Worm (Caenorhabditis elegans) whole organism, late embryonic: ENCODE results near the gene lgc-41.

ENCODE experiments used
- C08G9.2 ChIP-seq: sonication (generic microtip); optimal IDR thresholded peaks from 2 replicates; lab custom pipeline; 2016; ENCODE audit warnings: mild to moderate bottlenecking, missing genetic modification characterization, moderate library complexity, missing compliant biosample characterization
- C38D4.7 ChIP-seq: fragments of 200-800 bp; sonication (Bioruptor generic); optimal IDR thresholded peaks from 2 replicates; lab custom pipeline; 2018; ENCODE audit warnings: mild to moderate bottlenecking, missing genetic modification characterization, moderate library complexity, missing compliant biosample characterization
- K02D7.2 ChIP-seq: sonication (generic microtip); optimal IDR thresholded peaks from 2 replicates; lab custom pipeline; 2017; ENCODE audit warnings: mild to moderate bottlenecking, missing genetic modification characterization, missing compliant biosample characterization
- K09A11.1 ChIP-seq: sonication (generic microtip); optimal IDR thresholded peaks from 2 replicates; lab custom pipeline; 2017; ENCODE audit warnings: antibody characterized with exemption, mild to moderate bottlenecking, missing genetic modification characterization, missing compliant biosample characterization; ENCODE audit not compliant: insufficient read depth
- ahr-1 ChIP-seq: sonication (generic microtip); optimal IDR thresholded peaks from 2 replicates; lab custom pipeline; 2016; ENCODE audit warnings: missing genetic modification characterization, missing compliant biosample characterization
- ceh-14 ChIP-seq: sonication (generic microtip); optimal IDR thresholded peaks from 2 replicates; lab custom pipeline; 2016; ENCODE audit warnings: missing genotype, missing genetic modification characterization, missing compliant biosample characterization
- ceh-19 ChIP-seq: fragments of 200-800 bp; sonication (Bioruptor generic); optimal IDR thresholded peaks from 2 replicates; lab custom pipeline; 2018; ENCODE audit warnings: mild to moderate bottlenecking, missing genetic modification characterization, missing compliant biosample characterization
- ceh-24 ChIP-seq: sonication (generic microtip); optimal IDR thresholded peaks from 2 replicates; lab custom pipeline; 2016; ENCODE audit warnings: mild to moderate bottlenecking, missing genetic modification characterization, missing compliant biosample characterization
- ceh-48 ChIP-seq: sonication (generic microtip); optimal IDR thresholded peaks from 2 replicates; lab custom pipeline; 2016; ENCODE audit warnings: missing genetic modification characterization, inconsistent platforms, missing compliant biosample characterization
- ceh-6 ChIP-seq: fragments of 200-800 bp; sonication (Bioruptor generic); optimal IDR thresholded peaks from 2 replicates; lab custom pipeline; 2018; ENCODE audit warnings: mild to moderate bottlenecking, missing genetic modification characterization, missing compliant biosample characterization
- ceh-9 ChIP-seq: sonication (generic microtip); optimal IDR thresholded peaks from 2 replicates; lab custom pipeline; 2016; ENCODE audit warnings: mild to moderate bottlenecking, missing genetic modification characterization, inconsistent platforms, missing compliant biosample characterization
- che-1 ChIP-seq: sonication (generic microtip); optimal IDR thresholded peaks from 2 replicates; lab custom pipeline; 2016; ENCODE audit warnings: mild to moderate bottlenecking, missing genetic modification characterization, missing compliant biosample characterization
- dmd-4 ChIP-seq: sonication (generic microtip); optimal IDR thresholded peaks from 2 replicates; lab custom pipeline; 2016; ENCODE audit warnings: borderline replicate concordance, missing genetic modification characterization, missing compliant biosample characterization
- elt-2 ChIP-seq: sonication (generic microtip); optimal IDR thresholded peaks from 2 replicates; lab custom pipeline; 2016; ENCODE audit warnings: missing genetic modification reagents, missing genetic modification characterization, missing compliant biosample characterization
- ets-4 ChIP-seq: sonication (generic microtip); optimal IDR thresholded peaks from 2 replicates; lab custom pipeline; 2016; ENCODE audit warnings: missing genetic modification characterization, missing compliant biosample characterization
- eyg-1 ChIP-seq: sonication (generic microtip); optimal IDR thresholded peaks from 2 replicates; lab custom pipeline; 2016; ENCODE audit warnings: missing genotype, missing genetic modification characterization, missing compliant biosample characterization
- fax-1 ChIP-seq: sonication (generic microtip); optimal IDR thresholded peaks from 2 replicates; lab custom pipeline; 2016; ENCODE audit warnings: missing genotype, missing genetic modification characterization, missing compliant biosample characterization
- fkh-6 ChIP-seq: sonication (generic microtip); optimal IDR thresholded peaks from 2 replicates; lab custom pipeline; 2016; ENCODE audit warnings: missing genetic modification characterization, missing compliant biosample characterization
- gmeb-2 ChIP-seq: sonication (generic microtip); optimal IDR thresholded peaks from 2 replicates; lab custom pipeline; 2016; ENCODE audit warnings: missing genetic modification characterization, inconsistent platforms, missing compliant biosample characterization
- hlh-13 ChIP-seq: fragments of 200-800 bp; sonication (Bioruptor generic); optimal IDR thresholded peaks from 2 replicates; lab custom pipeline; 2018; ENCODE audit warnings: mild to moderate bottlenecking, missing genetic modification characterization, missing compliant biosample characterization
- hlh-6 ChIP-seq: sonication (generic microtip); optimal IDR thresholded peaks from 2 replicates; lab custom pipeline; 2016; ENCODE audit warnings: missing genotype, missing genetic modification characterization, missing compliant biosample characterization
- hlh-8 ChIP-seq: sonication (generic microtip); optimal IDR thresholded peaks from 2 replicates; lab custom pipeline; 2016; ENCODE audit warnings: missing genotype, missing genetic modification characterization, missing compliant biosample characterization
- lim-6 ChIP-seq: sonication (generic microtip); optimal IDR thresholded peaks from 2 replicates; lab custom pipeline; 2016; ENCODE audit warnings: missing genetic modification characterization, missing compliant biosample characterization
- lin-11 ChIP-seq: fragments of 200-800 bp; sonication (Bioruptor generic); optimal IDR thresholded peaks from 2 replicates; lab custom pipeline; 2018; ENCODE audit warnings: mild to moderate bottlenecking, missing genetic modification characterization, missing compliant biosample characterization
- nfya-1 ChIP-seq: sonication (generic microtip); optimal IDR thresholded peaks from 2 replicates; lab custom pipeline; 2017; ENCODE audit warnings: missing genetic modification characterization, mild to moderate bottlenecking, missing compliant biosample characterization, antibody characterized with exemption, moderate library complexity
- nhr-11 ChIP-seq: fragments of 150-350 bp; optimal IDR thresholded peaks from 2 replicates; lab custom pipeline; 2014; ENCODE audit warnings: missing biosample characterization, missing genetic modification characterization
- nhr-232 ChIP-seq: sonication (generic microtip); optimal IDR thresholded peaks from 2 replicates; lab custom pipeline; 2016; ENCODE audit warnings: missing genetic modification characterization, missing compliant biosample characterization
- pat-9 ChIP-seq: fragments of 200-800 bp; sonication (Bioruptor generic); optimal IDR thresholded peaks from 2 replicates; lab custom pipeline; 2018; ENCODE audit warnings: mild to moderate bottlenecking, missing genetic modification characterization, moderate library complexity, missing compliant biosample characterization
- pha-4 ChIP-seq: fragments of 150-350 bp; optimal IDR thresholded peaks from 2 replicates; lab custom pipeline; 2018; ENCODE audit warnings: missing biosample characterization, missing genetic modification reagents, missing genetic modification characterization
- pqm-1 ChIP-seq: sonication (generic microtip); optimal IDR thresholded peaks from 2 replicates; lab custom pipeline; 2016; ENCODE audit warnings: missing genetic modification characterization, missing compliant biosample characterization
- ref-2 ChIP-seq: sonication (generic microtip); optimal IDR thresholded peaks from 2 replicates; lab custom pipeline; 2016; ENCODE audit warnings: missing genetic modification characterization, missing compliant biosample characterization
- rnt-1 ChIP-seq: sonication (generic microtip); optimal IDR thresholded peaks from 2 replicates; lab custom pipeline; 2016; ENCODE audit warnings: missing genetic modification characterization, missing compliant biosample characterization
- sdc-2 ChIP-seq: sonication (generic microtip); optimal IDR thresholded peaks from 2 replicates; lab custom pipeline; 2016; ENCODE audit warnings: missing genotype, missing genetic modification characterization, missing compliant biosample characterization
- tbx-2 ChIP-seq: sonication (generic microtip); optimal IDR thresholded peaks from 2 replicates; lab custom pipeline; 2016; ENCODE audit warnings: missing genetic modification characterization, missing compliant biosample characterization
- ttx-3 ChIP-seq: sonication (generic microtip); optimal IDR thresholded peaks from 2 replicates; lab custom pipeline; 2016; ENCODE audit warnings: missing genetic modification reagents, missing genetic modification characterization, missing compliant biosample characterization
- unc-3 ChIP-seq, 2 experiments: fragments of 200-800 bp in 1 of 2; sonication (Bioruptor generic) in 1 of 2; sonication (generic microtip) in 1 of 2; conservative IDR thresholded peaks in 1 of 2; optimal IDR thresholded peaks in 1 of 2; 2 replicates each; pipeline versions ENCODE4 v1.3.6 to Lab custom; 2016 to 2022; ENCODE audit warnings: missing compliant biosample characterization in 2 of 2, missing genetic modification characterization in 2 of 2, missing genetic modification reagents in 1 of 2
- unc-55 ChIP-seq: sonication (generic microtip); optimal IDR thresholded peaks from 2 replicates; lab custom pipeline; 2017; ENCODE audit warnings: missing biosample characterization, missing genetic modification reagents, missing genetic modification characterization

Gene lgc-41

ce11 chrX:10446982-10447381 is 7.1 kb upstream of the lgc-41 start, which contains the start of gene C39B10.5:
C39B10.5 (plus strand) TSS chrX:10447343.
- TF ChIP-seq nhr-232 (tag; lab: Kevin White, UChicago) (no peak), pha-4 (no peak), K09A11.1 (tag; lab: Kevin White, UChicago) (no peak)
- TF ChIP-seq, all 69 proteins: peak for 0

ce11 chrX:10462391-10462790 is 8.3 kb downstream of the lgc-41 start:
- TF ChIP-seq pat-9 (tag; lab: Kevin White, UChicago) (no peak), ceh-24 (no peak), pqm-1 (tag; lab: Kevin White, UChicago) (no peak), che-1 (tag; lab: Kevin White, UChicago) (no peak), lin-11 (tag; lab: Kevin White, UChicago) (no peak), ceh-14 (tag; lab: Kevin White, UChicago) (no peak), eyg-1 (no peak), rnt-1 (no peak), tbx-2 (tag; lab: Kevin White, UChicago) (no peak), unc-55 (GFP tag; lab: Kevin White, UChicago) (no peak), nhr-11 (tag; lab: Kevin White, UChicago) (no peak), C08G9.2 (no peak), elt-2 (tag; lab: Kevin White, UChicago) (no peak), pha-4 (no peak), dmd-4 (no peak), ceh-48 (no peak), nfya-1 (tag; lab: Kevin White, UChicago) (no peak)

ce11 chrX:10463542-10463941 is 9.5 kb downstream of the lgc-41 start, which contains the start of gene C39B10.1:
C39B10.1 (minus strand) TSS chrX:10463642.
- TF ChIP-seq ceh-19 (no peak), ets-4 (no peak), unc-3 (GFP tag; conservative IDR thresholded peaks at IDR 0.05; lab: Robert Waterston, UW) (no peak), unc-3 (tag; optimal IDR thresholded peaks at IDR 0.05; lab: Kevin White, UChicago) (no peak), fkh-6 (tag; lab: Kevin White, UChicago) (no peak), K09A11.1 (tag; lab: Kevin White, UChicago) (no peak), lim-6 (tag; lab: Kevin White, UChicago) (no peak), K02D7.2 (tag; lab: Kevin White, UChicago) (no peak)

- TF ChIP-seq hlh-8 (tag; lab: Kevin White, UChicago) = no peak
- TF ChIP-seq ets-4 = no peak
- TF ChIP-seq ttx-3 (tag; lab: Kevin White, UChicago) = no peak
- TF ChIP-seq sdc-2 (tag; lab: Kevin White, UChicago) = no peak
- TF ChIP-seq gmeb-2 (tag; lab: Kevin White, UChicago) = no peak
- no peak for TF ChIP-seq pha-4
- TF ChIP-seq ceh-14 (tag; lab: Kevin White, UChicago) = no peak
- TF ChIP-seq tbx-2 (tag; lab: Kevin White, UChicago) = no peak
- TF ChIP-seq nhr-232 (tag; lab: Kevin White, UChicago) = no peak
- no peak for TF ChIP-seq fax-1 (tag; lab: Kevin White, UChicago)
- TF ChIP-seq hlh-6 (tag; lab: Kevin White, UChicago) = no peak
- no peak for TF ChIP-seq ceh-9 (tag; lab: Kevin White, UChicago)
- no peak for TF ChIP-seq pat-9 (tag; lab: Kevin White, UChicago)
- no peak for TF ChIP-seq ref-2
- no peak for TF ChIP-seq hlh-13 (GFP tag; lab: Kevin White, UChicago)
- no peak for TF ChIP-seq ahr-1 (tag; lab: Kevin White, UChicago)
- TF ChIP-seq ceh-6 (GFP tag; lab: Kevin White, UChicago) = no peak
- no peak for TF ChIP-seq fkh-6 (tag; lab: Kevin White, UChicago)
- TF ChIP-seq C38D4.7 (GFP tag; lab: Kevin White, UChicago) = no peak
These were observed 21.0 kb downstream of the lgc-41 start, which contains the start of gene elt-4 for ce11 chrX:10474998-10475577. elt-4 (plus strand) TSS chrX:10475527.
